Worm (Caenorhabditis elegans) whole organism, L4 larva: Measurements from ENCODE around the gene F38A5.2.

Experiments
- F44E2.7 ChIP-seq: fragments of 200-800 bp; sonication (Bioruptor generic); IDR thresholded peaks from 2 replicates; pipeline ENCODE4 v2.1.2; 2022; ENCODE audit warnings: missing genetic modification characterization, missing compliant biosample characterization
- T20F7.1 ChIP-seq: fragments of 200-800 bp; sonication (Bioruptor generic); optimal IDR thresholded peaks from 2 replicates; lab custom pipeline; 2018; ENCODE audit warnings: mild to moderate bottlenecking, missing genetic modification characterization, missing compliant biosample characterization
- Y48G9A.11 ChIP-seq: fragments of 200-800 bp; sonication (Bioruptor generic); IDR thresholded peaks from 2 replicates; pipeline ENCODE4 v1.3.6; 2022; ENCODE audit warnings: missing genetic modification reagents, missing genetic modification characterization, missing compliant biosample characterization
- Y75B8A.6 ChIP-seq: fragments of 200-800 bp; sonication (Bioruptor generic); IDR thresholded peaks from 2 replicates; pipeline ENCODE4 v1.3.6; 2022; ENCODE audit warnings: missing genetic modification reagents, missing genetic modification characterization, missing compliant biosample characterization
- ZK337.2 ChIP-seq: fragments of 200-800 bp; sonication (Bioruptor generic); IDR thresholded peaks from 2 replicates; pipeline ENCODE4 v1.3.6; 2022; ENCODE audit warnings: missing genetic modification reagents, missing genetic modification characterization, missing compliant biosample characterization
- ZK546.5 ChIP-seq, 2 experiments: sonication (generic microtip); optimal IDR thresholded peaks; 2 replicates each; lab custom pipeline; 2017; ENCODE audit warnings: missing biosample characterization in 2 of 2, missing genetic modification characterization in 2 of 2
- attf-4 ChIP-seq: sonication (generic microtip); optimal IDR thresholded peaks from 3 replicates; lab custom pipeline; 2017; ENCODE audit warnings: missing biosample characterization, missing genetic modification characterization
- ceh-28 ChIP-seq: fragments of 150-350 bp; optimal IDR thresholded peaks from 2 replicates; lab custom pipeline; 2014; ENCODE audit warnings: missing biosample characterization, missing genetic modification reagents, missing genetic modification characterization
- ceh-44 ChIP-seq: fragments of 200-800 bp; sonication (Bioruptor generic); IDR thresholded peaks from 2 replicates; pipeline ENCODE4 v1.3.6; 2022; ENCODE audit warnings: missing genetic modification reagents, missing genetic modification characterization, missing compliant biosample characterization
- cey-2 ChIP-seq: sonication (generic microtip); optimal IDR thresholded peaks from 3 replicates; lab custom pipeline; 2017; ENCODE audit warnings: missing genetic modification characterization, mild to moderate bottlenecking, missing compliant biosample characterization, antibody characterized with exemption, borderline replicate concordance; ENCODE audit not compliant: insufficient read depth
- dmd-9 ChIP-seq: fragments of 200-800 bp; sonication (Bioruptor generic); IDR thresholded peaks from 2 replicates; pipeline ENCODE4 v1.3.6; 2022; ENCODE audit warnings: missing genetic modification reagents, missing genetic modification characterization, missing compliant biosample characterization
- dpl-1 ChIP-seq: fragments of 150-350 bp; optimal IDR thresholded peaks from 2 replicates; lab custom pipeline; 2014; ENCODE audit warnings: missing biosample characterization, missing genetic modification reagents, missing genetic modification characterization
- duxl-1 ChIP-seq: sonication (generic microtip); optimal IDR thresholded peaks from 2 replicates; lab custom pipeline; 2016; ENCODE audit warnings: mild to moderate bottlenecking, missing genetic modification characterization, moderate library complexity, missing compliant biosample characterization; ENCODE audit not compliant: poor library complexity
- dve-1 ChIP-seq: sonication (generic microtip); optimal IDR thresholded peaks from 2 replicates; lab custom pipeline; 2017; ENCODE audit warnings: antibody characterized with exemption, mild to moderate bottlenecking, missing genetic modification characterization, missing compliant biosample characterization; ENCODE audit not compliant: insufficient read depth
- fkh-10 ChIP-seq: fragments of 150-350 bp; optimal IDR thresholded peaks from 2 replicates; lab custom pipeline; 2014; ENCODE audit warnings: missing biosample characterization, missing genetic modification reagents, missing genetic modification characterization
- hmg-1.1 ChIP-seq: fragments of 200-800 bp; sonication (Bioruptor generic); IDR thresholded peaks from 2 replicates; pipeline ENCODE4 v1.3.6; 2022; ENCODE audit warnings: missing genetic modification reagents, missing genetic modification characterization, missing compliant biosample characterization
- lin-13 ChIP-seq: fragments of 150-350 bp; optimal IDR thresholded peaks from 2 replicates; lab custom pipeline; 2014; ENCODE audit warnings: missing biosample characterization, missing genetic modification reagents, missing genetic modification characterization
- lin-38 ChIP-seq: fragments of 200-800 bp; sonication (Bioruptor generic); IDR thresholded peaks from 2 replicates; pipeline ENCODE4 v1.3.6; 2022; ENCODE audit warnings: missing genetic modification reagents, missing genetic modification characterization, missing compliant biosample characterization
- lir-3 ChIP-seq: sonication (generic microtip); optimal IDR thresholded peaks from 2 replicates; lab custom pipeline; 2016; ENCODE audit warnings: mild to moderate bottlenecking, missing genetic modification characterization, missing compliant biosample characterization
- lsy-2 ChIP-seq, 2 experiments: fragments of 150-350 bp in 1 of 2; sonication (generic microtip) in 1 of 2; optimal IDR thresholded peaks; 2 replicates each; lab custom pipeline; 2014 to 2017; ENCODE audit warnings: missing biosample characterization in 2 of 2, missing genetic modification characterization in 2 of 2
- madf-9 ChIP-seq: fragments of 200-800 bp; sonication (Bioruptor generic); conservative IDR thresholded peaks from 2 replicates; pipeline ENCODE4 v1.3.6; 2022; ENCODE audit warnings: missing genetic modification reagents, missing genetic modification characterization, missing compliant biosample characterization
- mdt-29 ChIP-seq: fragments of 200-800 bp; sonication (Bioruptor generic); IDR thresholded peaks from 2 replicates; pipeline ENCODE4 v1.3.6; 2022; ENCODE audit warnings: missing genetic modification reagents, missing genetic modification characterization, missing compliant biosample characterization
- mxl-2 ChIP-seq: fragments of 200-800 bp; sonication (Bioruptor generic); conservative IDR thresholded peaks from 2 replicates; pipeline ENCODE4 v1.3.6; 2022; ENCODE audit warnings: missing genetic modification reagents, missing genetic modification characterization, missing compliant biosample characterization
- mxl-3 ChIP-seq: fragments of 200-800 bp; sonication (Bioruptor generic); optimal IDR thresholded peaks from 2 replicates; lab custom pipeline; 2018; ENCODE audit warnings: mild to moderate bottlenecking, missing genetic modification characterization, missing compliant biosample characterization
- nhr-102 ChIP-seq: sonication (generic microtip); optimal IDR thresholded peaks from 2 replicates; lab custom pipeline; 2016; ENCODE audit warnings: mild to moderate bottlenecking, missing genetic modification characterization, moderate library complexity, missing compliant biosample characterization
- nhr-28 ChIP-seq: fragments of 150-350 bp; optimal IDR thresholded peaks from 2 replicates; lab custom pipeline; 2014; ENCODE audit warnings: missing biosample characterization, missing genetic modification characterization
- nhr-41 ChIP-seq: fragments of 200-800 bp; sonication (Bioruptor generic); IDR thresholded peaks from 2 replicates; pipeline ENCODE4 v1.3.6; 2022; ENCODE audit warnings: missing genetic modification reagents, missing genetic modification characterization, missing compliant biosample characterization
- nhr-42 ChIP-seq: fragments of 200-800 bp; sonication (Bioruptor generic); IDR thresholded peaks from 2 replicates; pipeline ENCODE4 v1.3.6; 2022; ENCODE audit warnings: missing genetic modification characterization, missing compliant biosample characterization
- nhr-48 ChIP-seq: sonication (generic microtip); optimal IDR thresholded peaks from 2 replicates; lab custom pipeline; 2016; ENCODE audit warnings: mild to moderate bottlenecking, missing genetic modification characterization, missing compliant biosample characterization
- nhr-77 ChIP-seq: fragments of 150-350 bp; optimal IDR thresholded peaks from 2 replicates; lab custom pipeline; 2014; ENCODE audit warnings: missing biosample characterization, missing genetic modification characterization
- pqm-1 ChIP-seq: sonication (generic microtip); optimal IDR thresholded peaks from 2 replicates; lab custom pipeline; 2017; ENCODE audit warnings: missing biosample characterization, missing genetic modification characterization
- rbr-2 ChIP-seq: sonication (generic microtip); optimal IDR thresholded peaks from 2 replicates; lab custom pipeline; 2016; ENCODE audit warnings: missing genotype, missing genetic modification characterization, missing compliant biosample characterization
- saeg-2 ChIP-seq: fragments of 200-800 bp; sonication (Bioruptor generic); IDR thresholded peaks from 2 replicates; pipeline ENCODE4 v1.3.6; 2022; ENCODE audit warnings: missing genetic modification reagents, missing genetic modification characterization, missing compliant biosample characterization
- sdz-12 ChIP-seq: fragments of 200-800 bp; sonication (Bioruptor generic); optimal IDR thresholded peaks from 2 replicates; lab custom pipeline; 2018; ENCODE audit warnings: mild to moderate bottlenecking, missing genetic modification characterization, missing compliant biosample characterization
- set-16 ChIP-seq: fragments of 200-800 bp; sonication (Bioruptor generic); IDR thresholded peaks from 2 replicates; pipeline ENCODE4 v1.3.6; 2022; ENCODE audit warnings: missing genetic modification reagents, missing genetic modification characterization, missing compliant biosample characterization
- skn-1 ChIP-seq: fragments of 150-350 bp; optimal IDR thresholded peaks from 2 replicates; lab custom pipeline; 2014; ENCODE audit warnings: missing biosample characterization, missing genetic modification characterization
- snpc-1.2 ChIP-seq: fragments of 200-800 bp; sonication (Bioruptor generic); IDR thresholded peaks from 2 replicates; pipeline ENCODE4 v1.3.6; 2022; ENCODE audit warnings: missing genetic modification reagents, missing genetic modification characterization, missing compliant biosample characterization
- spr-1 ChIP-seq: sonication (generic microtip); optimal IDR thresholded peaks from 2 replicates; lab custom pipeline; 2016; ENCODE audit warnings: mild to moderate bottlenecking, missing genetic modification characterization, missing compliant biosample characterization
- tag-97 ChIP-seq: fragments of 200-800 bp; sonication (Bioruptor generic); IDR thresholded peaks from 2 replicates; pipeline ENCODE4 v1.3.6; 2022; ENCODE audit warnings: missing genetic modification characterization, missing compliant biosample characterization
- tra-1 ChIP-seq: fragments of 200-800 bp; sonication (Bioruptor generic); IDR thresholded peaks from 2 replicates; pipeline ENCODE4 v1.3.6; 2022; ENCODE audit warnings: missing genetic modification reagents, missing genetic modification characterization, missing compliant biosample characterization
- unc-39 ChIP-seq: sonication (generic microtip); optimal IDR thresholded peaks from 2 replicates; lab custom pipeline; 2017; ENCODE audit warnings: missing biosample characterization, missing genetic modification characterization
- vab-7 ChIP-seq: fragments of 200-800 bp; sonication (Bioruptor generic); IDR thresholded peaks from 2 replicates; pipeline ENCODE4 v1.3.6; 2022; ENCODE audit warnings: missing genetic modification reagents, missing genetic modification characterization, missing compliant biosample characterization
- zfp-2 ChIP-seq: sonication (generic microtip); optimal IDR thresholded peaks from 2 replicates; lab custom pipeline; 2016; ENCODE audit warnings: mild to moderate bottlenecking, missing genetic modification characterization, missing compliant biosample characterization
- zfp-3 ChIP-seq: fragments of 200-800 bp; sonication (Bioruptor generic); conservative IDR thresholded peaks from 2 replicates; pipeline ENCODE4 v1.3.6; 2022; ENCODE audit warnings: missing genetic modification reagents, missing genetic modification characterization, missing compliant biosample characterization
- zip-2 ChIP-seq: fragments of 150-350 bp; optimal IDR thresholded peaks from 2 replicates; lab custom pipeline; 2014; ENCODE audit warnings: missing biosample characterization, missing genetic modification characterization

Gene F38A5.2

DNA sequence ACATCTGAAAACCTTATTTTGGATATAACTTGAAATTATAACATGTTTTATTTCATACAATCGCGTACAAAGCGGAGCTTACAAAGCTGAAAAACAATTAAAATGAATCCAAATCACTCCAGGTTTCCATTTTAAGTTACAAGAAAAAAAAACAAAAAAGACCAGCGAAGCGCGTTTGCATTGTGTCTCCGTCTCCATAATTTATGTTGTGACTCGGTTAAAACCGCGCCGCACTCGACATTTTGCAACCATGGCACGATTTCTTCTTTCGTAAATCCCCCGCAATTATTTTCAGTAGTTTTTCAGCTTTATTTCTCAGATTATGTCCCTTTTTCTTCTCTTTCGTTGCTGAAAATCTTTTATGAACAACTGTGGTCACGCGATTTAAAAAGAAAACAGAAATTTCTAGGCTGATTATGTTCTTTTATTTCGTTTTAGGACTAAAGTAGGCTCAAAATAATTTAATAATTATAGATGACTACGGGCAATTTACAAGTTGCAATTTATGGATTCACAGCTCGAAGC, at the start of gene F38A5.2, which contains the start of gene dnj-11 (continued):
- no peak for TF ChIP-seq vab-7 (GFP tag; lab: Robert Waterston, UW)
- TF ChIP-seq F44E2.7 (GFP tag; lab: Robert Waterston, UW) = no peak
- TF ChIP-seq nhr-77 (tag; lab: Kevin White, UChicago) = peak; percentile 67

DNA sequence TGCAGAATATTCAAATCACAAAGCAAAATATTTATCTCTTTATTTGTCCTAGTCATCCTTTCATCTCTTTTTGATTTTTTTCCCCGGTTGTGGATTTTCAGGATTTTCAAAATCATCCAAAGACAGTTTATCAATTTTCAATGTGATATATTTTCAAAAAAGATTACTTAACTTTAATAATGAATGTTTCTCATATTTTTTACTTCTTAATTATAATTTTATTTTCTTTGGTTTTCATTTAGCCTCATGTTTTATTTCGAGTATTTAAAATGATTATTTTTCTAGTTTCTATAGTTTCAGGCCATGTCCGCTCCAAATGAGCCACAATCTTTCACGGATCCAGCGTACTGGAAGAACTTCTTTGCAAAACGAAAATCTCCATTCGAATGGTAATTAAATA, 49.6 kb upstream of the F38A5.2 start, which contains the start of gene metl-13:
Gene metl-13, plus strand, starts transcription at position 301 of the 400 bp plus-strand sequence.
- TF ChIP-seq hmg-1.1 (GFP tag; lab: Robert Waterston, UW) (no peak), ZK546.5 (tag; optimal IDR thresholded peaks at IDR 0.05; lab: Kevin White, UChicago) (no peak), tag-97 (GFP tag; lab: Robert Waterston, UW) (no peak), lin-38 (GFP tag; lab: Robert Waterston, UW) (0 out of 2 replicates have a peak, but pooled peaks have one; percentile 24)

DNA sequence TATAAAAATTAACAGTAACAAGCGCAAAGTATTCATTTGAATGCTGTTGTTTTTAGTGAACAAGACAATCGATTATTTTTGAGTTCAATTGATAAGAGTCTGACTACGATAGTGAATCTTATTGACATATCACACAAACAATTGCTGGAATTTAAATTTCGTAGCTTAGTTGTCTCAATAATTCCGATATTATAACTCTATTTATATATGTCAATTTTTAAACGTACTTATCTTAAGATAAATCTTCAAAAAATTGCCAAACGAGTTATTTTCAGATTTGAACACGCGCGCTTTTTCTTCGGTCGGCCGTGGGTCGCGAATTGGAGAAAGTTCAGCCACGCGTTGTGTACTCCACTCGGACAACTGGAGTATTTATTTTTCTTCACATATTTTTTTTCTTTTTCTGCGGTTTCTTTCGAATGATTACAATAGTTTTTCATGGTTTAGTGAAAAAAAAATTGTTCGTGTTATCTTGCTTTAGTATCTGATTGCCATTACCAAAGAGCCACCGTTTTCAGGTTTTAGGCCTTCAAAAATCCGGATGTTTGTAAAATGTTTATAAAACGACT, 46.6 kb upstream of the F38A5.2 start, which contains the start of the genes cest-5.1 and C01B10.9:
Gene cest-5.1, minus strand, starts transcription at position 51 of the 569 bp plus-strand sequence.
Gene C01B10.9, plus strand, starts transcription at position 519 of the 569 bp plus-strand sequence.
- TF ChIP-seq sdz-12 (GFP tag; lab: Kevin White, UChicago) (no peak), tra-1 (GFP tag; lab: Robert Waterston, UW) (no peak), dmd-9 (GFP tag; lab: Robert Waterston, UW) (no peak; the same call in 1 of the 2 replicates), lin-38 (GFP tag; lab: Robert Waterston, UW) (peak; percentile 74), cey-2 (no peak), lsy-2 (tag; optimal IDR thresholded peaks at IDR 0.05; lab: Kevin White, UChicago) (peak in 1 of 2 experiments; percentile 79), nhr-42 (GFP tag; lab: Robert Waterston, UW) (no peak), set-16 (GFP tag; lab: Robert Waterston, UW) (no peak), dve-1 (tag; lab: Kevin White, UChicago) (peak; percentile 49), Y48G9A.11 (no peak), vab-7 (GFP tag; lab: Robert Waterston, UW) (no peak), ZK337.2 (GFP tag; lab: Robert Waterston, UW) (peak; percentile 86), ceh-28 (tag; lab: Kevin White, UChicago) (no peak), nhr-28 (tag; lab: Kevin White, UChicago) (peak; percentile 31), dpl-1 (GFP tag; lab: Kevin White, UChicago) (peak; percentile 95), duxl-1 (tag; lab: Kevin White, UChicago) (peak; percentile 41), saeg-2 (GFP tag; lab: Robert Waterston, UW) (no peak), spr-1 (no peak), mxl-2 (GFP tag; lab: Robert Waterston, UW) (no peak), zip-2 (tag; lab: Kevin White, UChicago) (peak; percentile 4), attf-4 (tag; lab: Kevin White, UChicago) (no peak), lir-3 (tag; lab: Kevin White, UChicago) (no peak), rbr-2 (peak; percentile 30), fkh-10 (GFP tag; lab: Kevin White, UChicago) (no peak), ceh-44 (GFP tag; lab: Robert Waterston, UW) (peak; percentile 33; the same call in 1 of the 2 replicates), lin-13 (GFP tag; lab: Kevin White, UChicago) (no peak), mdt-29 (GFP tag; lab: Robert Waterston, UW) (no peak), zfp-3 (GFP tag; lab: Robert Waterston, UW) (no peak), skn-1 (tag; lab: Kevin White, UChicago) (no peak), nhr-41 (GFP tag; lab: Robert Waterston, UW) (no peak), unc-39 (tag; lab: Kevin White, UChicago) (no peak), pqm-1 (no peak), tag-97 (GFP tag; lab: Robert Waterston, UW) (no peak), Y75B8A.6 (no peak), nhr-48 (tag; lab: Kevin White, UChicago) (no peak), madf-9 (0 out of 2 replicates have a peak, but pooled peaks have one; percentile 31), mxl-3 (GFP tag; lab: Kevin White, UChicago) (no peak), T20F7.1 (GFP tag; lab: Kevin White, UChicago) (peak; percentile 15), snpc-1.2 (GFP tag; lab: Robert Waterston, UW) (peak; percentile 90), nhr-102 (peak; percentile 33), zfp-2 (no peak), F44E2.7 (GFP tag; lab: Robert Waterston, UW) (no peak)
